Worm (Caenorhabditis elegans) whole organism, midembryonic: ENCODE measurements around the gene cpb-2.

Experiments used
- T22C8.4 ChIP-seq: fragments of 200-800 bp; sonication (Bioruptor generic); IDR thresholded peaks from 2 replicates; pipeline ENCODE4 v1.3.6; 2022; ENCODE audit warnings: missing genetic modification characterization, missing compliant biosample characterization
- cog-1 ChIP-seq: sonication (generic microtip); optimal IDR thresholded peaks from 2 replicates; lab custom pipeline; 2016; ENCODE audit warnings: missing genetic modification characterization, missing compliant biosample characterization
- flt-1 ChIP-seq: fragments of 200-800 bp; sonication (Bioruptor generic); IDR thresholded peaks from 2 replicates; pipeline ENCODE4 v1.3.6; 2022; ENCODE audit warnings: missing genetic modification characterization, missing compliant biosample characterization
- klf-2 ChIP-seq: fragments of 200-800 bp; sonication (Bioruptor generic); conservative IDR thresholded peaks from 2 replicates; pipeline ENCODE4 v1.3.6; 2022; ENCODE audit warnings: missing genetic modification reagents, missing genetic modification characterization, missing compliant biosample characterization
- med-1 ChIP-seq: sonication (generic microtip); optimal IDR thresholded peaks from 2 replicates; lab custom pipeline; 2017; ENCODE audit warnings: missing genetic modification characterization, mild to moderate bottlenecking, missing compliant biosample characterization, antibody characterized with exemption, missing genetic modification reagents; ENCODE audit not compliant: insufficient read depth
- ref-1 ChIP-seq: fragments of 200-800 bp; sonication (Bioruptor generic); conservative IDR thresholded peaks from 2 replicates; pipeline ENCODE4 v1.3.6; 2022; ENCODE audit warnings: missing genetic modification reagents, missing genetic modification characterization, missing compliant biosample characterization
- tab-1 ChIP-seq: fragments of 200-800 bp; sonication (Bioruptor generic); IDR thresholded peaks from 2 replicates; pipeline ENCODE4 v1.3.6; 2022; ENCODE audit warnings: missing genetic modification characterization, missing compliant biosample characterization
- ztf-23 ChIP-seq: fragments of 200-800 bp; sonication (Bioruptor generic); IDR thresholded peaks from 2 replicates; pipeline ENCODE4 v1.3.6; 2022; ENCODE audit warnings: missing genetic modification reagents, missing genetic modification characterization, missing compliant biosample characterization
- ztf-29 ChIP-seq: fragments of 200-800 bp; sonication (Bioruptor generic); IDR thresholded peaks from 2 replicates; pipeline ENCODE4 v1.3.6; 2022; ENCODE audit warnings: missing genetic modification reagents, missing genetic modification characterization, missing compliant biosample characterization

cpb-2 gene

ce11 chrII:6192484-6192883 is at the start of gene cpb-2:
TSS of gene cpb-2 (plus strand) at chrII:6192784.
- TF ChIP-seq tab-1 (GFP tag; lab: Robert Waterston, UW) (no peak), T22C8.4 (no peak), flt-1 (GFP tag; lab: Robert Waterston, UW) (no peak), ref-1 (no peak), cog-1 (no peak), med-1 (GFP tag; lab: Kevin White, UChicago) (no peak), ztf-23 (GFP tag; lab: Robert Waterston, UW) (no peak), klf-2 (GFP tag; lab: Robert Waterston, UW) (no peak), ztf-29 (GFP tag; lab: Robert Waterston, UW) (no peak)

- TF ChIP-seq ztf-23 (GFP tag; lab: Robert Waterston, UW) (no peak), T22C8.4 (no peak), flt-1 (GFP tag; lab: Robert Waterston, UW) (no peak), ref-1 (no peak), med-1 (GFP tag; lab: Kevin White, UChicago) (no peak)
Observed at ce11 chrII:6147131-6147530, 45.5 kb upstream of the cpb-2 start.

- no peak for TF ChIP-seq flt-1 (GFP tag; lab: Robert Waterston, UW)
- TF ChIP-seq ref-1 = no peak
- TF ChIP-seq med-1 (GFP tag; lab: Kevin White, UChicago) = no peak
- TF ChIP-seq ztf-23 (GFP tag; lab: Robert Waterston, UW) = no peak
- no peak for TF ChIP-seq ztf-29 (GFP tag; lab: Robert Waterston, UW)
- no peak for TF ChIP-seq T22C8.4
- TF ChIP-seq cog-1 = no peak
- TF ChIP-seq tab-1 (GFP tag; lab: Robert Waterston, UW) = no peak
- no peak for TF ChIP-seq klf-2 (GFP tag; lab: Robert Waterston, UW)
Observed at ce11 chrII:6148369-6148768, 44.2 kb upstream of the cpb-2 start.

- TF ChIP-seq flt-1 (GFP tag; lab: Robert Waterston, UW) = no peak
- no peak for TF ChIP-seq ref-1
- TF ChIP-seq ztf-29 (GFP tag; lab: Robert Waterston, UW) = no peak
- TF ChIP-seq cog-1 = no peak
- no peak for TF ChIP-seq med-1 (GFP tag; lab: Kevin White, UChicago)
- no peak for TF ChIP-seq ztf-23 (GFP tag; lab: Robert Waterston, UW)
Observed at ce11 chrII:6149434-6149833, 43.1 kb upstream of the cpb-2 start.

- TF ChIP-seq cog-1 (no peak), med-1 (GFP tag; lab: Kevin White, UChicago) (no peak), klf-2 (GFP tag; lab: Robert Waterston, UW) (no peak), ztf-29 (GFP tag; lab: Robert Waterston, UW) (no peak), ztf-23 (GFP tag; lab: Robert Waterston, UW) (no peak), ref-1 (no peak), T22C8.4 (no peak), tab-1 (GFP tag; lab: Robert Waterston, UW) (no peak), flt-1 (GFP tag; lab: Robert Waterston, UW) (no peak)
Observed at ce11 chrII:6158111-6158510, 34.5 kb upstream of the cpb-2 start.

ce11 chrII:6160994-6161393 is 31.6 kb upstream of the cpb-2 start, which contains the start of gene exp-1:
TSS of gene exp-1 (minus strand) at chrII:6161094.
- no peak for TF ChIP-seq klf-2 (GFP tag; lab: Robert Waterston, UW)

- TF ChIP-seq T22C8.4 (no peak), klf-2 (GFP tag; lab: Robert Waterston, UW) (no peak), cog-1 (no peak), tab-1 (GFP tag; lab: Robert Waterston, UW) (no peak), ztf-29 (GFP tag; lab: Robert Waterston, UW) (no peak), ref-1 (no peak), med-1 (GFP tag; lab: Kevin White, UChicago) (no peak), ztf-23 (GFP tag; lab: Robert Waterston, UW) (no peak)
Observed at ce11 chrII:6165152-6165551, 27.4 kb upstream of the cpb-2 start.

- no peak for TF ChIP-seq med-1 (GFP tag; lab: Kevin White, UChicago)
- no peak for TF ChIP-seq ztf-23 (GFP tag; lab: Robert Waterston, UW)
- no peak for TF ChIP-seq klf-2 (GFP tag; lab: Robert Waterston, UW)
- TF ChIP-seq flt-1 (GFP tag; lab: Robert Waterston, UW) = no peak
- no peak for TF ChIP-seq ztf-29 (GFP tag; lab: Robert Waterston, UW)
- no peak for TF ChIP-seq tab-1 (GFP tag; lab: Robert Waterston, UW)
- no peak for TF ChIP-seq T22C8.4
- TF ChIP-seq ref-1 = no peak
- TF ChIP-seq cog-1 = no peak
Observed at ce11 chrII:6168714-6169113, 23.9 kb upstream of the cpb-2 start.

- TF ChIP-seq T22C8.4 = no peak
- no peak for TF ChIP-seq klf-2 (GFP tag; lab: Robert Waterston, UW)
- TF ChIP-seq ztf-23 (GFP tag; lab: Robert Waterston, UW) = no peak
- no peak for TF ChIP-seq tab-1 (GFP tag; lab: Robert Waterston, UW)
- TF ChIP-seq ztf-29 (GFP tag; lab: Robert Waterston, UW) = no peak
- no peak for TF ChIP-seq flt-1 (GFP tag; lab: Robert Waterston, UW)
- no peak for TF ChIP-seq ref-1
- TF ChIP-seq med-1 (GFP tag; lab: Kevin White, UChicago) = no peak
- TF ChIP-seq cog-1 = no peak
Observed at ce11 chrII:6169156-6169555, 23.4 kb upstream of the cpb-2 start, which contains the start of gene hst-3.1. TSS of gene hst-3.1 (minus strand) at chrII:6169256.

ce11 chrII:6170236-6170635 is 22.3 kb upstream of the cpb-2 start:
- TF ChIP-seq T22C8.4 (no peak), ref-1 (no peak), cog-1 (no peak), tab-1 (GFP tag; lab: Robert Waterston, UW) (no peak), klf-2 (GFP tag; lab: Robert Waterston, UW) (no peak), ztf-23 (GFP tag; lab: Robert Waterston, UW) (no peak), med-1 (GFP tag; lab: Kevin White, UChicago) (no peak), ztf-29 (GFP tag; lab: Robert Waterston, UW) (no peak)
